Fruit fly (Drosophila melanogaster) whole organism, embryonic: ENCODE measurements around the gene CG32281.

Source experiments
- Abd-B ChIP-seq: fragments of 200-800 bp; sonication (Bioruptor generic); optimal IDR thresholded peaks from 2 replicates; lab custom pipeline; 2018; ENCODE audit warnings: missing biosample characterization, mild to moderate bottlenecking, missing genetic modification characterization, moderate library complexity
- Antp ChIP-seq: fragments of 200-800 bp; sonication (Bioruptor generic); optimal IDR thresholded peaks from 3 replicates; lab custom pipeline; 2016; ENCODE audit warnings: missing biosample characterization, missing genetic modification characterization
- Atf6 ChIP-seq: fragments of 200-800 bp; sonication (Bioruptor generic); IDR thresholded peaks from 2 replicates; pipeline ENCODE4 v1.3.6; 2022; ENCODE audit warnings: missing biosample characterization, missing genetic modification characterization
- B-H1 ChIP-seq: fragments of 200-800 bp; sonication (Bioruptor generic); IDR thresholded peaks from 3 replicates; pipeline ENCODE4 v1.3.6; 2022; ENCODE audit warnings: missing biosample characterization, missing genetic modification characterization
- Bdp1 ChIP-seq: fragments of 200-800 bp; sonication (Bioruptor generic); optimal IDR thresholded peaks from 3 replicates; lab custom pipeline; 2016; ENCODE audit warnings: missing biosample characterization, missing genetic modification characterization
- CG10274 ChIP-seq: fragments of 200-800 bp; sonication (Bioruptor generic); optimal IDR thresholded peaks from 3 replicates; lab custom pipeline; 2017; ENCODE audit warnings: missing biosample characterization, mild to moderate bottlenecking, missing genetic modification characterization
- CG1602 ChIP-seq: fragments of 200-800 bp; sonication (Bioruptor generic); optimal IDR thresholded peaks from 3 replicates; lab custom pipeline; 2016; ENCODE audit warnings: missing biosample characterization, missing genetic modification characterization
- CG17802 ChIP-seq: fragments of 200-800 bp; sonication (Bioruptor generic); optimal IDR thresholded peaks from 2 replicates; lab custom pipeline; 2018; ENCODE audit warnings: missing biosample characterization, mild to moderate bottlenecking, missing genetic modification characterization, moderate library complexity
- CG30431 ChIP-seq: fragments of 200-800 bp; sonication (Bioruptor generic); optimal IDR thresholded peaks from 2 replicates; lab custom pipeline; 2017; ENCODE audit warnings: missing biosample characterization, missing genetic modification characterization
- CG32767 ChIP-seq: fragments of 200-800 bp; sonication (Bioruptor generic); IDR thresholded peaks from 2 replicates; pipeline ENCODE4 v1.3.6; 2022; ENCODE audit warnings: missing biosample characterization, missing genetic modification characterization
- CG3281 ChIP-seq: fragments of 200-800 bp; sonication (Bioruptor generic); optimal IDR thresholded peaks from 3 replicates; lab custom pipeline; 2017; ENCODE audit warnings: missing biosample characterization, mild to moderate bottlenecking, missing genetic modification characterization
- CG3838 ChIP-seq: fragments of 200-800 bp; sonication (Bioruptor generic); optimal IDR thresholded peaks from 3 replicates; lab custom pipeline; 2016; ENCODE audit warnings: missing biosample characterization, missing genetic modification characterization
- CG42726 ChIP-seq: fragments of 200-800 bp; sonication (Bioruptor generic); IDR thresholded peaks from 2 replicates; pipeline ENCODE4 v1.3.6; 2022; ENCODE audit warnings: missing biosample characterization, missing genetic modification characterization; ENCODE audit not compliant: partially characterized antibody
- CG4730 ChIP-seq: fragments of 200-800 bp; sonication (Bioruptor generic); IDR thresholded peaks from 2 replicates; pipeline ENCODE4 v1.3.6; 2022; ENCODE audit warnings: missing biosample characterization, missing genetic modification characterization
- CG9932 ChIP-seq: fragments of 200-800 bp; sonication (Bioruptor generic); IDR thresholded peaks from 2 replicates; pipeline ENCODE4 v1.3.6; 2022; ENCODE audit warnings: missing biosample characterization, missing genetic modification characterization
- CHES-1-like ChIP-seq: fragments of 200-800 bp; sonication (Bioruptor generic); optimal IDR thresholded peaks from 2 replicates; lab custom pipeline; 2016; ENCODE audit warnings: missing biosample characterization, missing genetic modification characterization
- D ChIP-seq, 2 experiments: fragments of 200-800 bp in 1 of 2; fragments of >200 bp in 1 of 2; sonication (Bioruptor generic) in 1 of 2; optimal IDR thresholded peaks; 2 replicates in 1 of 2; 3 replicates in 1 of 2; lab custom pipeline; 2017; ENCODE audit warnings: mild to moderate bottlenecking in 1 of 2, missing biosample characterization in 1 of 2, missing genetic modification characterization in 1 of 2, missing genetic modification reagents in 1 of 2
- Dip3 ChIP-seq: fragments of 200-800 bp; sonication (Bioruptor generic); optimal IDR thresholded peaks from 3 replicates; lab custom pipeline; 2016; ENCODE audit warnings: missing biosample characterization, missing genetic modification characterization
- H2.0 ChIP-seq: fragments of 200-800 bp; sonication (Bioruptor generic); IDR thresholded peaks from 2 replicates; pipeline ENCODE4 v1.3.6; 2022; ENCODE audit warnings: missing biosample characterization, missing genetic modification characterization
- MESR4 ChIP-seq: fragments of 200-800 bp; sonication (Bioruptor generic); optimal IDR thresholded peaks from 2 replicates; lab custom pipeline; 2018; ENCODE audit warnings: missing biosample characterization, mild to moderate bottlenecking, missing genetic modification characterization, moderate library complexity
- Mad ChIP-seq: fragments of 200-800 bp; sonication (Bioruptor generic); optimal IDR thresholded peaks from 2 replicates; lab custom pipeline; 2016; ENCODE audit warnings: missing biosample characterization, missing genetic modification characterization
- Sry-δ ChIP-seq: fragments of 200-800 bp; sonication (Bioruptor generic); optimal IDR thresholded peaks from 2 replicates; lab custom pipeline; 2016; ENCODE audit warnings: missing biosample characterization, missing genetic modification characterization
- Trl ChIP-seq, 3 experiments: fragments of >200 bp in 2 of 3; fragments of 200-800 bp in 1 of 3; sonication (Bioruptor generic) in 1 of 3; optimal IDR thresholded peaks; 2 replicates in 1 of 3; 3 replicates in 2 of 3; lab custom pipeline; 2016 to 2017; ENCODE audit warnings: missing biosample characterization in 1 of 3, missing genetic modification characterization in 1 of 3
- Usf ChIP-seq: fragments of 200-800 bp; sonication (Bioruptor generic); optimal IDR thresholded peaks from 2 replicates; lab custom pipeline; 2017; ENCODE audit warnings: missing genotype, missing biosample characterization, missing genetic modification characterization
- bowl ChIP-seq: fragments of 200-800 bp; sonication (Bioruptor generic); IDR thresholded peaks from 2 replicates; pipeline ENCODE4 v1.3.6; 2022; ENCODE audit warnings: missing biosample characterization, missing genetic modification characterization
- btn ChIP-seq: fragments of 200-800 bp; sonication (Bioruptor generic); optimal IDR thresholded peaks from 2 replicates; lab custom pipeline; 2016; ENCODE audit warnings: missing biosample characterization, missing genetic modification characterization
- crol ChIP-seq: fragments of 200-800 bp; sonication (Bioruptor generic); IDR thresholded peaks from 2 replicates; pipeline ENCODE4 v1.3.6; 2022; ENCODE audit warnings: missing biosample characterization, missing genetic modification characterization
- crp ChIP-seq, 2 experiments: fragments of 200-800 bp; sonication (Bioruptor generic); optimal IDR thresholded peaks; 2 replicates in 1 of 2; 3 replicates in 1 of 2; lab custom pipeline; 2017; ENCODE audit warnings: missing biosample characterization in 2 of 2, missing genetic modification characterization in 2 of 2, mild to moderate bottlenecking in 1 of 2, moderate library complexity in 1 of 2
- dan ChIP-seq: fragments of 200-800 bp; sonication (Bioruptor generic); IDR thresholded peaks from 2 replicates; pipeline ENCODE4 v1.3.6; 2022; ENCODE audit warnings: missing biosample characterization, missing genetic modification characterization
- dati ChIP-seq: fragments of 200-800 bp; sonication (Bioruptor generic); IDR thresholded peaks from 2 replicates; pipeline ENCODE4 v1.3.6; 2022; ENCODE audit warnings: missing biosample characterization, missing genetic modification characterization
- eve ChIP-seq, 2 experiments: fragments of >200 bp; optimal IDR thresholded peaks; 2 replicates each; lab custom pipeline; 2017; ENCODE audit warnings: missing biosample characterization in 2 of 2, missing genetic modification characterization in 2 of 2
- h ChIP-seq: fragments of >200 bp; optimal IDR thresholded peaks from 2 replicates; lab custom pipeline; 2017
- ind ChIP-seq: fragments of 200-800 bp; sonication (Bioruptor generic); optimal IDR thresholded peaks from 3 replicates; lab custom pipeline; 2016; ENCODE audit warnings: missing biosample characterization, missing genetic modification characterization
- insv ChIP-seq, 2 experiments: fragments of 200-800 bp; sonication (Bioruptor generic); optimal IDR thresholded peaks; 3 replicates each; lab custom pipeline; 2016 to 2018; ENCODE audit warnings: missing biosample characterization in 2 of 2, missing genetic modification characterization in 2 of 2
- kni ChIP-seq: fragments of 200-800 bp; sonication (Bioruptor generic); optimal IDR thresholded peaks from 3 replicates; lab custom pipeline; 2017; ENCODE audit warnings: mild to moderate bottlenecking, missing biosample characterization, missing genetic modification reagents, missing genetic modification characterization
- lbe ChIP-seq: fragments of 200-800 bp; sonication (Bioruptor generic); optimal IDR thresholded peaks from 2 replicates; lab custom pipeline; 2016; ENCODE audit warnings: missing biosample characterization, mild to moderate bottlenecking, missing genetic modification characterization
- maf-S ChIP-seq: fragments of 200-800 bp; sonication (Bioruptor generic); optimal IDR thresholded peaks from 2 replicates; lab custom pipeline; 2016; ENCODE audit warnings: missing biosample characterization, missing genetic modification characterization
- mld ChIP-seq: fragments of 200-800 bp; sonication (Bioruptor generic); IDR thresholded peaks from 3 replicates; pipeline ENCODE4 v1.3.6; 2022; ENCODE audit warnings: missing biosample characterization, missing genetic modification characterization; ENCODE audit not compliant: partially characterized antibody
- otp ChIP-seq: fragments of 200-800 bp; sonication (Bioruptor generic); IDR thresholded peaks from 3 replicates; pipeline ENCODE4, ENCODE4 v1.3.6; 2022; ENCODE audit warnings: missing biosample characterization, missing genetic modification characterization
- pb ChIP-seq: fragments of 200-800 bp; sonication (Bioruptor generic); optimal IDR thresholded peaks from 3 replicates; lab custom pipeline; 2016; ENCODE audit warnings: missing biosample characterization, missing genetic modification characterization
- pzg ChIP-seq: fragments of 200-800 bp; sonication (Bioruptor generic); optimal IDR thresholded peaks from 3 replicates; lab custom pipeline; 2018; ENCODE audit warnings: missing biosample characterization, mild to moderate bottlenecking, missing genetic modification characterization, moderate library complexity
- repo ChIP-seq: fragments of 200-800 bp; sonication (Bioruptor generic); optimal IDR thresholded peaks from 2 replicates; lab custom pipeline; 2016; ENCODE audit warnings: missing biosample characterization, missing genetic modification characterization
- tgo ChIP-seq: fragments of 200-800 bp; sonication (Bioruptor generic); IDR thresholded peaks from 3 replicates; pipeline ENCODE4 v1.3.6; 2022; ENCODE audit warnings: missing biosample characterization, missing genetic modification characterization
- usp ChIP-seq: fragments of >200 bp; optimal IDR thresholded peaks from 2 replicates; lab custom pipeline; 2017; ENCODE audit warnings: missing biosample characterization, missing genetic modification characterization
- vfl ChIP-seq: fragments of 200-800 bp; sonication (Bioruptor generic); optimal IDR thresholded peaks from 2 replicates; lab custom pipeline; 2016; ENCODE audit warnings: missing biosample characterization, missing genetic modification characterization
- wdn ChIP-seq: fragments of 200-800 bp; sonication (Bioruptor generic); IDR thresholded peaks from 2 replicates; pipeline ENCODE4 v1.3.6; 2022; ENCODE audit warnings: missing biosample characterization, missing genetic modification characterization
- yki ChIP-seq: fragments of >200 bp; optimal IDR thresholded peaks from 3 replicates; lab custom pipeline; 2018
- zen ChIP-seq: fragments of 200-800 bp; sonication (Bioruptor generic); optimal IDR thresholded peaks from 3 replicates; lab custom pipeline; 2018; ENCODE audit warnings: missing biosample characterization, mild to moderate bottlenecking, missing genetic modification characterization, moderate library complexity

CG32281 gene

DNA sequence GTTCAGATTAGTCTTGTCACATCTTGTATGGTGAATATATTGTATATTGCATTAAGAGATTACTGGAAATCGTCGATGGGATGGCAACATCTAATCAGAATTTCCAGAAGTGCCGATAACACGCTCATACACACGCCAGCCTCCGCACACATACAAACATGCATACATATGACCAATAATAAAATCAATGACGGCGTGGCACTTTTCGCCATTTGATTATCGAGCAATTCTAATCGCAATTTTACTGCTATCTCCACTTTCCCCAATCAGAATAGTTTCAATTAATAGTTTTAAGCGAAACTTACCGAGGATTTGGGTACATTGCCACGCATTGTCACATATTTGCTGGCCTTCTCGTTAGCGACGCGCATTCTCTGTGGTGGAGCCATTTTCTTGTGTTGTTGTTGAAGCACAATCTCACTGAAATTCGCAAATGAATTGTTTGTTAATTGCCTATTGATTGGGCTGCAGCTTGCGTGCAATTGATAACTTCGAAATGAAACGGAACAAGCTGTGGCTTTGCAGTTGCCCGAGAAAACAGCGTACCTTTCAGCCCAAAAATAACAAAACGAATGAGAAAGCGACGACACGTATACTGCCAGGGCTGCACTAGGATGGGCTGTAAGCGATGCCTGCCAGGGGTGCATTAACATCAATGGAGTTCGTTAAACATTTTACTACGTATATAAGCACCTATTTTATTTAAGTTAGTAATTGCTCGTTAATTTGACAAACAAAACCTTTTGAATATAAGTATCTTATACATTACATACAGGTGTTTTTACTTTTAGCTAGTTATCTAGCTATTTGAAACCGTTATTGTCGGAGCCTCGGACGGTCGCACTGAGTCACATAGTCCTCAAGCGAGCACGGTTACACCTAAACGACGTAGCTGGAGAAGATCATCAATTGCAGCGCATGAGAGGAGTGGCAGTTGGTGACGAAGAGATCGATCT, 29.6 kb downstream of the CG32281 start, which contains the start of the genes CG32276 and gry (continued):
- TF ChIP-seq MESR4 (GFP tag; lab: Kevin White, UChicago) = peak; percentile 89
- TF ChIP-seq CG17802 (tag; lab: Kevin White, UChicago) = no peak
- TF ChIP-seq Trl (optimal IDR thresholded peaks at IDR 0.05; lab: Kevin White, UChicago) = peak in 1 of 2 experiments; percentile 14
- peak; percentile 85 for TF ChIP-seq Trl (GFP tag; optimal IDR thresholded peaks at IDR 0.05; lab: Kevin White, UChicago)
- TF ChIP-seq ind (GFP tag; lab: Kevin White, UChicago) = peak; percentile 81
- peak; percentile 65 for TF ChIP-seq Bdp1 (GFP tag; lab: Kevin White, UChicago)
- peak; percentile 39; the same call in 1 of the 2 replicates for TF ChIP-seq Atf6
- peak; percentile 77 for TF ChIP-seq Sry-δ
- TF ChIP-seq btn = peak; percentile 58
- TF ChIP-seq lbe (GFP tag; lab: Kevin White, UChicago) = peak; percentile 73
- TF ChIP-seq CHES-1-like (GFP tag; lab: Kevin White, UChicago) = peak; percentile 89
- TF ChIP-seq eve (GFP tag; optimal IDR thresholded peaks at IDR 0.05; lab: Kevin White, UChicago) = no peak
- TF ChIP-seq crol (GFP tag; lab: Robert Waterston, UW) = no peak
- TF ChIP-seq mld (GFP tag; lab: Robert Waterston, UW) = no peak
- TF ChIP-seq pzg (GFP tag; lab: Kevin White, UChicago) = peak; percentile 93
- TF ChIP-seq B-H1 (GFP tag; lab: Robert Waterston, UW) = no peak; the same call in 2 of the 3 replicates
- no peak for TF ChIP-seq bowl (GFP tag; lab: Robert Waterston, UW)
- peak; percentile 82 for TF ChIP-seq maf-S (GFP tag; lab: Kevin White, UChicago)
- no peak for TF ChIP-seq dan (GFP tag; lab: Robert Waterston, UW)
- TF ChIP-seq CG32767 (GFP tag; lab: Robert Waterston, UW) = peak; percentile 64
- TF ChIP-seq vfl (GFP tag; lab: Kevin White, UChicago) = peak; percentile 77
- TF ChIP-seq crp (GFP tag; optimal IDR thresholded peaks at IDR 0.05; lab: Kevin White, UChicago) = peak in 1 of 2 experiments; percentile 60
- TF ChIP-seq Antp (GFP tag; lab: Kevin White, UChicago) = peak; percentile 79
- peak; percentile 82 for TF ChIP-seq Mad (GFP tag; lab: Kevin White, UChicago)
- TF ChIP-seq CG10274 (GFP tag; lab: Kevin White, UChicago) = no peak
- no peak for TF ChIP-seq h (lab: Kevin White, UChicago)
- TF ChIP-seq dati (GFP tag; lab: Robert Waterston, UW) = peak; percentile 48; the same call in 1 of the 2 replicates
- TF ChIP-seq CG4730 (GFP tag; lab: Robert Waterston, UW) = peak; percentile 47
- TF ChIP-seq yki = no peak
- peak; percentile 53 for TF ChIP-seq CG3838
- peak; percentile 11 for TF ChIP-seq Usf (GFP tag; lab: Kevin White, UChicago)
- peak; percentile 27 for TF ChIP-seq D (optimal IDR thresholded peaks at IDR 0.05; lab: Kevin White, UChicago)
- peak; percentile 48 for TF ChIP-seq D (GFP tag; optimal IDR thresholded peaks at IDR 0.05; lab: Kevin White, UChicago)
- peak; percentile 57 for TF ChIP-seq repo (GFP tag; lab: Kevin White, UChicago)
- peak; percentile 43 for TF ChIP-seq Abd-B (GFP tag; lab: Kevin White, UChicago)
- TF ChIP-seq insv (GFP tag; optimal IDR thresholded peaks at IDR 0.05; lab: Kevin White, UChicago) = peak in 1 of 2 experiments; percentile 91
- TF ChIP-seq CG1602 = peak; percentile 66
- peak; percentile 88 for TF ChIP-seq CG9932 (GFP tag; lab: Robert Waterston, UW)
- peak; percentile 69 for TF ChIP-seq zen (tag; lab: Kevin White, UChicago)
- no peak for TF ChIP-seq CG42726 (GFP tag; lab: Robert Waterston, UW)
- TF ChIP-seq CG3281 (GFP tag; lab: Kevin White, UChicago) = peak; percentile 83
- 0 out of 2 replicates have a peak, but pooled peaks have one; percentile 8 for TF ChIP-seq wdn
- peak; percentile 36 for TF ChIP-seq pb (GFP tag; lab: Kevin White, UChicago)
- no peak for TF ChIP-seq usp
- TF ChIP-seq tgo (GFP tag; lab: Robert Waterston, UW) = peak; percentile 73
- TF ChIP-seq H2.0 (GFP tag; lab: Robert Waterston, UW) = no peak; the same call in 1 of the 2 replicates
- TF ChIP-seq kni (GFP tag; lab: Kevin White, UChicago) = no peak
- peak; percentile 71 for TF ChIP-seq Dip3 (GFP tag; lab: Kevin White, UChicago)
- TF ChIP-seq otp = peak; percentile 54; the same call in 1 of the 3 replicates
- peak; percentile 9 for TF ChIP-seq CG30431
